Fruit fly (Drosophila melanogaster) whole organism: ENCODE data around the gene CG7304.

Experiments used
- EcR ChIP-seq, 2 experiments: fragments of >200 bp; optimal IDR thresholded peaks; 2 replicates each; lab custom pipeline; 2017; ENCODE audit warnings: missing biosample characterization in 2 of 2, missing genetic modification characterization in 2 of 2, missing genetic modification reagents in 2 of 2
- psq ChIP-seq: fragments of >200 bp; optimal IDR thresholded peaks from 2 replicates; lab custom pipeline; 2017
- usp ChIP-seq: fragments of >200 bp; optimal IDR thresholded peaks from 2 replicates; lab custom pipeline; 2017; ENCODE audit warnings: missing biosample characterization, missing genetic modification characterization, mixed read lengths

DNA sequence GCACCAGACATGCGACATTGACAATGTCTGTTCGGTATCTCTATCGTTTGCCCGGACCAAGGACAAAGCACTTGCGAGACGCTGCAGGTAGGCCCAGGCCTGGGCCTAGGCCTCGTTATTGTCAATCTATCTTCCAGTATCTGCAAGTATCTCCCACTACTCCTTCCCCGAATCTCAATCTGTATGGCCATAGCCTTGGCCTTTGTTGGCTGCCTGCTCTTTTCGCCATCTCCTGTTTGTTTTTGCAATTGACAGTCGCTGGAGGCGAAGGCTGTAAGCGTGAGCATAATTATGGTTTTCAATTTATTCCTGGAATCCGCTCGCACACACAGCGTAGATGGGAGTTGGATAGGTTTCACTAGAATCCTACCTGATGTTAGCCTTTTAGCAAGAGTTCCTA is 32.5 kb downstream of the CG7304 start:
- TF ChIP-seq psq (lab: Kevin White, UChicago) (no peak), usp (no peak), EcR (GFP tag; optimal IDR thresholded peaks at IDR 0.05; lab: Kevin White, UChicago) (no peak)
